Fruit fly (Drosophila melanogaster) whole organism, embryonic: ENCODE results near the gene RpL10Ab.

Source experiments
- BEAF-32 ChIP-seq: fragments of 200-800 bp; sonication (Bioruptor generic); optimal IDR thresholded peaks from 3 replicates; lab custom pipeline; 2017; ENCODE audit warnings: missing biosample characterization, missing genetic modification characterization, mild to moderate bottlenecking, moderate library complexity, missing genetic modification reagents
- C15 ChIP-seq: fragments of 200-800 bp; sonication (Bioruptor generic); IDR thresholded peaks from 3 replicates; pipeline ENCODE4 v1.3.6; 2022; ENCODE audit warnings: missing biosample characterization, missing genetic modification characterization
- CG10267 ChIP-seq: fragments of 200-800 bp; sonication (Bioruptor generic); optimal IDR thresholded peaks from 2 replicates; lab custom pipeline; 2018; ENCODE audit warnings: missing biosample characterization, mild to moderate bottlenecking, missing genetic modification characterization, moderate library complexity
- CG10321 ChIP-seq: fragments of 200-800 bp; sonication (Bioruptor generic); IDR thresholded peaks from 2 replicates; pipeline ENCODE4 v1.3.6; 2022; ENCODE audit warnings: missing biosample characterization, missing genetic modification characterization
- CG12155 ChIP-seq: fragments of 200-800 bp; sonication (Bioruptor generic); optimal IDR thresholded peaks from 3 replicates; lab custom pipeline; 2016; ENCODE audit warnings: missing biosample characterization, missing genetic modification characterization
- CG13123 ChIP-seq: fragments of 200-800 bp; sonication (Bioruptor generic); optimal IDR thresholded peaks from 2 replicates; lab custom pipeline; 2016; ENCODE audit warnings: missing biosample characterization, missing genetic modification characterization
- CG14860 ChIP-seq: fragments of 200-800 bp; sonication (Bioruptor generic); IDR thresholded peaks from 3 replicates; pipeline ENCODE4 v1.3.6; 2022; ENCODE audit warnings: missing biosample characterization, missing genetic modification characterization; ENCODE audit not compliant: partially characterized antibody
- CG15514 ChIP-seq: fragments of 200-800 bp; sonication (Bioruptor generic); optimal IDR thresholded peaks from 3 replicates; lab custom pipeline; 2017; ENCODE audit warnings: missing biosample characterization, missing genetic modification characterization, mild to moderate bottlenecking, moderate library complexity, missing genetic modification reagents
- CG1602 ChIP-seq: fragments of 200-800 bp; sonication (Bioruptor generic); optimal IDR thresholded peaks from 3 replicates; lab custom pipeline; 2016; ENCODE audit warnings: missing biosample characterization, missing genetic modification characterization
- CG17186 ChIP-seq: fragments of 200-800 bp; sonication (Bioruptor generic); optimal IDR thresholded peaks from 3 replicates; lab custom pipeline; 2017; ENCODE audit warnings: missing biosample characterization, missing genetic modification reagents, missing genetic modification characterization
- CG18476 ChIP-seq: fragments of 200-800 bp; sonication (Bioruptor generic); optimal IDR thresholded peaks from 2 replicates; lab custom pipeline; 2016; ENCODE audit warnings: missing biosample characterization, mild to moderate bottlenecking, missing genetic modification characterization
- CG31224 ChIP-seq: fragments of 200-800 bp; sonication (Bioruptor generic); IDR thresholded peaks from 2 replicates; pipeline ENCODE4 v1.3.6; 2022; ENCODE audit warnings: missing biosample characterization, missing genetic modification characterization
- CG34422 ChIP-seq: fragments of 200-800 bp; sonication (Bioruptor generic); IDR thresholded peaks from 3 replicates; pipeline ENCODE4 v1.3.6; 2022; ENCODE audit warnings: missing biosample characterization, missing genetic modification characterization
- CG3847 ChIP-seq: fragments of 200-800 bp; sonication (Bioruptor generic); IDR thresholded peaks from 2 replicates; pipeline ENCODE4 v1.3.6; 2022; ENCODE audit warnings: missing biosample characterization, missing genetic modification characterization
- CG3995 ChIP-seq: fragments of 200-800 bp; sonication (Bioruptor generic); optimal IDR thresholded peaks from 3 replicates; lab custom pipeline; 2016; ENCODE audit warnings: missing biosample characterization, missing genetic modification characterization
- CG42726 ChIP-seq: fragments of 200-800 bp; sonication (Bioruptor generic); IDR thresholded peaks from 2 replicates; pipeline ENCODE4 v1.3.6; 2022; ENCODE audit warnings: missing biosample characterization, missing genetic modification characterization; ENCODE audit not compliant: partially characterized antibody
- CG5953 ChIP-seq: fragments of 200-800 bp; sonication (Bioruptor generic); IDR thresholded peaks from 2 replicates; pipeline ENCODE4 v1.3.6; 2022; ENCODE audit warnings: missing biosample characterization, missing genetic modification characterization
- CG7357 ChIP-seq: fragments of 200-800 bp; sonication (Bioruptor generic); IDR thresholded peaks from 3 replicates; pipeline ENCODE4 v1.3.6; 2022; ENCODE audit warnings: missing biosample characterization, missing genetic modification characterization
- CG7928 ChIP-seq: fragments of 200-800 bp; sonication (Bioruptor generic); optimal IDR thresholded peaks from 2 replicates; lab custom pipeline; 2017; ENCODE audit warnings: missing biosample characterization, mild to moderate bottlenecking, missing genetic modification characterization
- CG8924 ChIP-seq: fragments of 200-800 bp; optimal IDR thresholded peaks from 3 replicates; lab custom pipeline; 2019; ENCODE audit warnings: missing biosample characterization, mild to moderate bottlenecking, missing genetic modification characterization, moderate library complexity
- Dll ChIP-seq: fragments of 200-800 bp; sonication (Bioruptor generic); IDR thresholded peaks from 4 replicates; pipeline ENCODE4 v1.3.6; 2022; ENCODE audit warnings: missing biosample characterization, missing genetic modification characterization; ENCODE audit not compliant: partially characterized antibody
- Dp ChIP-seq: fragments of 200-800 bp; sonication (Bioruptor generic); optimal IDR thresholded peaks from 2 replicates; lab custom pipeline; 2018; ENCODE audit warnings: missing biosample characterization, mild to moderate bottlenecking, missing genetic modification characterization, moderate library complexity
- Fer2 ChIP-seq: fragments of 200-800 bp; sonication (Bioruptor generic); optimal IDR thresholded peaks from 2 replicates; lab custom pipeline; 2018; ENCODE audit warnings: missing biosample characterization, mild to moderate bottlenecking, missing genetic modification characterization, moderate library complexity
- Hey ChIP-seq: fragments of 200-800 bp; sonication (Bioruptor generic); optimal IDR thresholded peaks from 3 replicates; lab custom pipeline; 2018; ENCODE audit warnings: missing biosample characterization, mild to moderate bottlenecking, missing genetic modification characterization
- Hsf ChIP-seq: fragments of 200-800 bp; sonication (Bioruptor generic); optimal IDR thresholded peaks from 3 replicates; lab custom pipeline; 2016; ENCODE audit warnings: missing biosample characterization, missing genetic modification characterization
- MTF-1 ChIP-seq: fragments of 200-800 bp; sonication (Bioruptor generic); optimal IDR thresholded peaks from 2 replicates; lab custom pipeline; 2018; ENCODE audit warnings: missing biosample characterization, mild to moderate bottlenecking, missing genetic modification characterization, borderline replicate concordance
- Nf-YC ChIP-seq: fragments of 200-800 bp; optimal IDR thresholded peaks from 3 replicates; lab custom pipeline; 2019; ENCODE audit warnings: missing biosample characterization, mild to moderate bottlenecking, missing genetic modification characterization, moderate library complexity
- Sry-β ChIP-seq: fragments of 200-800 bp; sonication (Bioruptor generic); optimal IDR thresholded peaks from 2 replicates; lab custom pipeline; 2018; ENCODE audit warnings: missing biosample characterization, mild to moderate bottlenecking, missing genetic modification characterization, moderate library complexity
- Sry-δ ChIP-seq: fragments of 200-800 bp; sonication (Bioruptor generic); optimal IDR thresholded peaks from 2 replicates; lab custom pipeline; 2016; ENCODE audit warnings: missing biosample characterization, missing genetic modification characterization
- Xrp1 ChIP-seq: fragments of 200-800 bp; sonication (Bioruptor generic); IDR thresholded peaks from 2 replicates; pipeline ENCODE4 v1.3.6; 2022; ENCODE audit warnings: missing biosample characterization, missing genetic modification characterization
- YL-1 ChIP-seq: fragments of 200-800 bp; sonication (Bioruptor generic); optimal IDR thresholded peaks from 3 replicates; lab custom pipeline; 2017; ENCODE audit warnings: missing biosample characterization, mild to moderate bottlenecking, missing genetic modification characterization
- ash1 ChIP-seq: fragments of 200-800 bp; sonication (Bioruptor generic); optimal IDR thresholded peaks from 2 replicates; lab custom pipeline; 2018; ENCODE audit warnings: missing biosample characterization, mild to moderate bottlenecking, missing genetic modification characterization
- ato ChIP-seq: fragments of 200-800 bp; sonication (Bioruptor generic); IDR thresholded peaks from 2 replicates; pipeline ENCODE4 v1.3.6; 2022; ENCODE audit warnings: missing biosample characterization, missing genetic modification characterization; ENCODE audit not compliant: partially characterized antibody
- crc ChIP-seq: fragments of 200-800 bp; sonication (Bioruptor generic); optimal IDR thresholded peaks from 2 replicates; lab custom pipeline; 2016; ENCODE audit warnings: missing biosample characterization, missing genetic modification characterization
- dmrt99B ChIP-seq: fragments of 200-800 bp; sonication (Bioruptor generic); optimal IDR thresholded peaks from 2 replicates; lab custom pipeline; 2018; ENCODE audit warnings: missing biosample characterization, mild to moderate bottlenecking, missing genetic modification characterization, moderate library complexity
- ewg ChIP-seq: fragments of 200-800 bp; sonication (Bioruptor generic); optimal IDR thresholded peaks from 3 replicates; lab custom pipeline; 2017; ENCODE audit warnings: mild to moderate bottlenecking, missing biosample characterization, missing genetic modification reagents, missing genetic modification characterization
- hb ChIP-seq: fragments of 200-800 bp; sonication (Bioruptor generic); IDR thresholded peaks from 3 replicates; pipeline ENCODE4 v1.3.6; 2022; ENCODE audit warnings: missing biosample characterization, missing genetic modification characterization; ENCODE audit not compliant: partially characterized antibody
- inv ChIP-seq: fragments of 200-800 bp; sonication (Bioruptor generic); IDR thresholded peaks from 2 replicates; pipeline ENCODE4 v1.3.6; 2022; ENCODE audit warnings: missing biosample characterization, missing genetic modification characterization; ENCODE audit not compliant: partially characterized antibody
- knrl ChIP-seq: fragments of 200-800 bp; sonication (Bioruptor generic); IDR thresholded peaks from 3 replicates; pipeline ENCODE4 v1.3.6; 2022; ENCODE audit warnings: missing biosample characterization, missing genetic modification characterization; ENCODE audit not compliant: partially characterized antibody
- lilli ChIP-seq: fragments of 200-800 bp; sonication (Bioruptor generic); optimal IDR thresholded peaks from 3 replicates; lab custom pipeline; 2016; ENCODE audit warnings: missing biosample characterization, missing genetic modification characterization
- p53 ChIP-seq: fragments of 200-800 bp; sonication (Bioruptor generic); optimal IDR thresholded peaks from 2 replicates; lab custom pipeline; 2016; ENCODE audit warnings: missing biosample characterization, missing genetic modification characterization
- phol ChIP-seq: fragments of 200-800 bp; sonication (Bioruptor generic); optimal IDR thresholded peaks from 3 replicates; lab custom pipeline; 2018; ENCODE audit warnings: missing biosample characterization, mild to moderate bottlenecking, missing genetic modification characterization, moderate library complexity
- pita ChIP-seq: fragments of 200-800 bp; sonication (Bioruptor generic); optimal IDR thresholded peaks from 2 replicates; lab custom pipeline; 2017; ENCODE audit warnings: missing biosample characterization, mild to moderate bottlenecking, missing genetic modification characterization
- slp2 ChIP-seq: fragments of 200-800 bp; sonication (Bioruptor generic); optimal IDR thresholded peaks from 2 replicates; lab custom pipeline; 2016; ENCODE audit warnings: missing biosample characterization, missing genetic modification characterization
- sob ChIP-seq: fragments of 200-800 bp; sonication (Bioruptor generic); IDR thresholded peaks from 2 replicates; pipeline ENCODE4 v1.3.6; 2022; ENCODE audit warnings: missing biosample characterization, missing genetic modification characterization
- stwl ChIP-seq: fragments of 200-800 bp; sonication (Bioruptor generic); optimal IDR thresholded peaks from 3 replicates; lab custom pipeline; 2018; ENCODE audit warnings: missing biosample characterization, mild to moderate bottlenecking, missing genetic modification characterization, moderate library complexity
- trem ChIP-seq: fragments of 200-800 bp; optimal IDR thresholded peaks from 3 replicates; lab custom pipeline; 2019; ENCODE audit warnings: missing biosample characterization, mild to moderate bottlenecking, missing genetic modification characterization, moderate library complexity
- unc-4 ChIP-seq: fragments of 200-800 bp; sonication (Bioruptor generic); IDR thresholded peaks from 2 replicates; pipeline ENCODE4 v1.3.6; 2022; ENCODE audit warnings: missing biosample characterization, missing genetic modification characterization; ENCODE audit not compliant: partially characterized antibody
- zen ChIP-seq: fragments of 200-800 bp; sonication (Bioruptor generic); optimal IDR thresholded peaks from 3 replicates; lab custom pipeline; 2018; ENCODE audit warnings: missing biosample characterization, mild to moderate bottlenecking, missing genetic modification characterization, moderate library complexity

The RpL10Ab gene

DNA sequence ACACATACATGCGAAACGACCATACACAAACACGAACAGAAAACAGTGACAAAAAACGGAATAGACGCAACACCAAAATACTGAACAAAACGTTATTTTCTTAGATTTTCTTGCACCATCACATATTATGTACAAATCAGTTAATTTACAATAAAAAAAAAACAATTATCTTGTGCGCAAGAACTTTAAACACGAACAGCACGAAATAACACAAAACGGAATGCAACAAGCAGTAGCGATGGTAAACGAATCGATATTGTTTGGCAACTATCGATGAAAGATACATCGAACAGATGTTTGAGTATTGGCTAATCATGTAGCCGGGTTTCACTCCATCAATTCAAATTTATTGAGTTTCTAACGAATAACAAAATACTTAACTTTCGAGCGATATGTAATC lies 32.9 kb upstream of the RpL10Ab start, which contains the start of gene Pi3K68D (continued):
- TF ChIP-seq Dp (GFP tag; lab: Kevin White, UChicago) (peak; percentile 77), CG12155 (peak; percentile 3), p53 (peak; percentile 13), Sry-β (GFP tag; lab: Kevin White, UChicago) (no peak), stwl (peak; percentile 66), Sry-δ (peak; percentile 99), lilli (GFP tag; lab: Kevin White, UChicago) (peak; percentile 36), CG42726 (GFP tag; lab: Robert Waterston, UW) (peak; percentile 97), zen (tag; lab: Kevin White, UChicago) (peak; percentile 33), CG3995 (GFP tag; lab: Kevin White, UChicago) (peak; percentile 71), inv (peak; percentile 92), ewg (peak; percentile 85), C15 (GFP tag; lab: Robert Waterston, UW) (no peak), CG17186 (GFP tag; lab: Kevin White, UChicago) (peak; percentile 73), CG1602 (GFP tag; lab: Kevin White, UChicago) (no peak), Dll (GFP tag; lab: Robert Waterston, UW) (peak; percentile 89), CG14860 (GFP tag; lab: Robert Waterston, UW) (peak; percentile 83), CG34422 (GFP tag; lab: Robert Waterston, UW) (peak; percentile 58; the same call in 1 of the 3 replicates), MTF-1 (no peak), CG10267 (tag; lab: Kevin White, UChicago) (peak; percentile 59), slp2 (peak; percentile 2), CG10321 (GFP tag; lab: Robert Waterston, UW) (no peak), Hsf (GFP tag; lab: Kevin White, UChicago) (peak; percentile 12), CG7928 (peak; percentile 6), CG3847 (GFP tag; lab: Robert Waterston, UW) (peak; percentile 47; the same call in 1 of the 2 replicates), Xrp1 (GFP tag; lab: Robert Waterston, UW) (no peak), trem (peak; percentile 83), dmrt99B (tag; lab: Kevin White, UChicago) (no peak), YL-1 (GFP tag; lab: Kevin White, UChicago) (peak; percentile 39), BEAF-32 (peak; percentile 97), CG18476 (GFP tag; lab: Kevin White, UChicago) (no peak), Hey (no peak), Fer2 (no peak), CG8924 (peak; percentile 27), CG31224 (GFP tag; lab: Robert Waterston, UW) (no peak), pita (GFP tag; lab: Kevin White, UChicago) (peak; percentile 81), ash1 (GFP tag; lab: Kevin White, UChicago) (no peak), crc (GFP tag; lab: Kevin White, UChicago) (peak; percentile 15), unc-4 (GFP tag; lab: Robert Waterston, UW) (peak; percentile 92), ato (peak; percentile 77), hb (peak; percentile 90), CG5953 (no peak), CG15514 (peak; percentile 84), CG13123 (GFP tag; lab: Kevin White, UChicago) (no peak), sob (GFP tag; lab: Robert Waterston, UW) (0 out of 2 replicates have a peak, but pooled peaks have one; percentile 16), knrl (GFP tag; lab: Robert Waterston, UW) (peak; percentile 95), phol (tag; lab: Kevin White, UChicago) (peak; percentile 47), CG7357 (GFP tag; lab: Robert Waterston, UW) (no peak), Nf-YC (tag; lab: Kevin White, UChicago) (no peak)
